Worm (Caenorhabditis elegans) whole organism, L3 larva: ENCODE results near the gene urb-1.

Source experiments
- fkh-2 ChIP-seq: fragments of 150-350 bp; optimal IDR thresholded peaks from 2 replicates; lab custom pipeline; 2014; ENCODE audit warnings: missing biosample characterization, missing genetic modification reagents, missing genetic modification characterization
- nhr-43 ChIP-seq: sonication (generic microtip); optimal IDR thresholded peaks from 2 replicates; lab custom pipeline; 2016; ENCODE audit warnings: mild to moderate bottlenecking, missing genetic modification characterization, missing compliant biosample characterization; ENCODE audit not compliant: poor library complexity, severe bottlenecking
- nhr-77 ChIP-seq: fragments of 150-350 bp; optimal IDR thresholded peaks from 2 replicates; lab custom pipeline; 2014; ENCODE audit warnings: missing biosample characterization, missing genetic modification characterization
- pqm-1 ChIP-seq: fragments of 150-350 bp; optimal IDR thresholded peaks from 2 replicates; lab custom pipeline; 2017; ENCODE audit warnings: missing biosample characterization, missing genetic modification characterization, inconsistent platforms

DNA sequence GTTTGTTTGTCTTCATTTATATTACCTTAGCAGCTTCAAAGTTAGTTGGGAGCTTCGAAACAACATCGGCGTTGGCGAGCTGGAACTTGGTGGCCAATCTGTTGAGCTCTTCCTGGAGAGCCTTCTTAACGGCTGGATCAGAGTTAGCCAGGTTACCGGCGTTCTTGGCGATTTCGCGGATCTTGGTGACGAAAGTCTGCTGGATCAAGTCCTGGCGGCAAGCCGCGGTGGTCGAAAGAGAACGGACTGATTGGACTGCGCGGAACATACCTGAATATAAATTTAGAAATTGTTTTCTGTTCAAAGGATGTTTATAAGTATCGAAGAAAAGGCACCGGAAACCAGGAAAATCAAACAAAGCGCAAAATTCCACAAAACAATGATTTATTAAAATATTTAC lies 2.9 kb upstream of the urb-1 start, which contains the start of gene atp-4:
- no peak for TF ChIP-seq nhr-77 (tag; lab: Kevin White, UChicago)
- no peak for TF ChIP-seq fkh-2 (tag; lab: Kevin White, UChicago)
- no peak for TF ChIP-seq pqm-1 (tag; lab: Kevin White, UChicago)
- TF ChIP-seq nhr-43 (tag; lab: Kevin White, UChicago) = no peak
